Fruit fly (Drosophila melanogaster): ENCODE data around the gene dos.

dos gene

dm6 chr3L:2634929-2635799 is 46.0 kb downstream of the dos start (continued):
- TF ChIP-seq repo (GFP tag; optimal IDR thresholded peaks at IDR 0.05) (peak; percentile 76), Optix (GFP tag; IDR thresholded peaks at IDR 0.05) (peak; percentile 67; the same call in 2 of the 3 replicates), CG8765 (GFP tag; IDR thresholded peaks at IDR 0.05) (peak; percentile 36; the same call in 1 of the 2 replicates), onecut (GFP tag; IDR thresholded peaks at IDR 0.05) (peak; percentile 85), CG11695 (GFP tag; IDR thresholded peaks at IDR 0.05) (peak; percentile 64), Opbp (GFP tag; IDR thresholded peaks at IDR 0.05; ENCODE audit: partially characterized antibody) (peak; percentile 82), grn (GFP tag; optimal IDR thresholded peaks at IDR 0.05) (peak; percentile 70), pb (GFP tag; optimal IDR thresholded peaks at IDR 0.05) (peak; percentile 84), sens (GFP tag) (peak; percentile 95), pho (GFP tag; optimal IDR thresholded peaks at IDR 0.05) (peak; percentile 82), CG7987 (GFP tag; optimal IDR thresholded peaks at IDR 0.05) (peak; percentile 91), CkIIα-i1 (GFP tag; IDR thresholded peaks at IDR 0.05) (no peak), CG15696 (tag; optimal IDR thresholded peaks at IDR 0.05) (peak; percentile 49), CG10431 (GFP tag; optimal IDR thresholded peaks at IDR 0.05) (peak; percentile 93), Tbp (GFP tag; optimal IDR thresholded peaks at IDR 0.05) (peak; percentile 5), twi (tag; optimal IDR thresholded peaks at IDR 0.05) (peak; percentile 81), CG9797 (GFP tag; optimal IDR thresholded peaks at IDR 0.05) (peak; percentile 54), PHDP (tag; optimal IDR thresholded peaks at IDR 0.05) (peak; percentile 83), Hr39 (optimal IDR thresholded peaks at IDR 0.05) (no peak), Mrtf (GFP tag; IDR thresholded peaks at IDR 0.05) (no peak), Neu2 (GFP tag; optimal IDR thresholded peaks at IDR 0.05; ENCODE audit: borderline replicate concordance) (peak; percentile 32), odd (GFP tag; optimal IDR thresholded peaks at IDR 0.05) (peak; percentile 93), eyg (GFP tag; optimal IDR thresholded peaks at IDR 0.05) (peak; percentile 82)

- TF ChIP-seq CG11093 (GFP tag; IDR thresholded peaks at IDR 0.05) (no peak), Kr (GFP tag; optimal IDR thresholded peaks at IDR 0.05) (no peak), CG12104 (GFP tag; optimal IDR thresholded peaks at IDR 0.05) (no peak), NK7.1 (GFP tag; optimal IDR thresholded peaks at IDR 0.05) (no peak), Nf-YC (tag; optimal IDR thresholded peaks at IDR 0.05) (no peak), zfh2 (GFP tag; optimal IDR thresholded peaks at IDR 0.05) (no peak), Sry-δ (GFP tag; optimal IDR thresholded peaks at IDR 0.05) (no peak), CG10209 (GFP tag; optimal IDR thresholded peaks at IDR 0.05) (peak; percentile 4), CG6683 (GFP tag; optimal IDR thresholded peaks at IDR 0.05) (no peak), nmo (GFP tag; optimal IDR thresholded peaks at IDR 0.05) (peak; percentile 6), B-H1 (GFP tag; IDR thresholded peaks at IDR 0.05) (peak; percentile 13; the same call in 1 of the 3 replicates), kay (GFP tag; optimal IDR thresholded peaks at IDR 0.05) (no peak), H2.0 (GFP tag; IDR thresholded peaks at IDR 0.05) (no peak), ash1 (GFP tag; optimal IDR thresholded peaks at IDR 0.05) (no peak), CG11085 (GFP tag; IDR thresholded peaks at IDR 0.05) (no peak), vnd (GFP tag; IDR thresholded peaks at IDR 0.05; ENCODE audit: partially characterized antibody) (no peak), CG4707 (GFP tag; optimal IDR thresholded peaks at IDR 0.05) (no peak), lab (GFP tag; optimal IDR thresholded peaks at IDR 0.05) (no peak), Camta (GFP tag; optimal IDR thresholded peaks at IDR 0.05) (no peak), CG11560 (tag; IDR thresholded peaks at IDR 0.05) (no peak), trh (GFP tag; optimal IDR thresholded peaks at IDR 0.05) (no peak), CG1602 (GFP tag; optimal IDR thresholded peaks at IDR 0.05) (no peak), CG6654 (GFP tag; optimal IDR thresholded peaks at IDR 0.05) (no peak), E2f1 (GFP tag; IDR thresholded peaks at IDR 0.05) (no peak; the same call in 1 of the 2 replicates), sob (GFP tag; IDR thresholded peaks at IDR 0.05) (0 out of 2 replicates have a peak, but pooled peaks have one; percentile 5)
These were observed 47.1 kb downstream of the dos start for dm6 chr3L:2636023-2636968.
